Worm (Caenorhabditis elegans) whole organism, L4 larva: ENCODE measurements around the gene C49H3.4.

Experiments used
- T26A8.4 ChIP-seq: fragments of 200-800 bp; sonication (Bioruptor generic); IDR thresholded peaks from 2 replicates; pipeline ENCODE4 v1.3.6; 2022; ENCODE audit warnings: missing genetic modification characterization, missing compliant biosample characterization
- arid-1 ChIP-seq: fragments of 200-800 bp; sonication (Bioruptor generic); conservative IDR thresholded peaks from 2 replicates; pipeline ENCODE4 v1.3.6; 2022; ENCODE audit warnings: missing genetic modification reagents, missing genetic modification characterization, missing compliant biosample characterization
- cey-2 ChIP-seq: sonication (generic microtip); optimal IDR thresholded peaks from 3 replicates; lab custom pipeline; 2017; ENCODE audit warnings: missing genetic modification characterization, mild to moderate bottlenecking, missing compliant biosample characterization, antibody characterized with exemption, borderline replicate concordance; ENCODE audit not compliant: insufficient read depth
- ctbp-1 ChIP-seq: fragments of 200-800 bp; sonication (Bioruptor generic); IDR thresholded peaks from 2 replicates; pipeline ENCODE4 v1.3.6; 2022; ENCODE audit warnings: missing genetic modification reagents, missing genetic modification characterization, missing compliant biosample characterization
- daf-12 ChIP-seq: fragments of 150-350 bp; optimal IDR thresholded peaks from 2 replicates; lab custom pipeline; 2014; ENCODE audit warnings: missing biosample characterization, missing genetic modification reagents, missing genetic modification characterization
- daf-16 ChIP-seq, 3 experiments: sonication (generic microtip); optimal IDR thresholded peaks; 2 replicates each; lab custom pipeline; 2016 to 2017; ENCODE audit warnings: missing genetic modification characterization in 3 of 3, missing genetic modification reagents in 3 of 3, mild to moderate bottlenecking in 2 of 3, missing compliant biosample characterization in 2 of 3, missing biosample characterization in 1 of 3, moderate library complexity in 1 of 3
- dmd-6 ChIP-seq: fragments of 200-800 bp; sonication (Bioruptor generic); IDR thresholded peaks from 2 replicates; pipeline ENCODE4 v1.3.6; 2022; ENCODE audit warnings: missing genetic modification reagents, missing genetic modification characterization, missing compliant biosample characterization
- dmd-9 ChIP-seq: fragments of 200-800 bp; sonication (Bioruptor generic); IDR thresholded peaks from 2 replicates; pipeline ENCODE4 v1.3.6; 2022; ENCODE audit warnings: missing genetic modification reagents, missing genetic modification characterization, missing compliant biosample characterization
- dve-1 ChIP-seq: sonication (generic microtip); optimal IDR thresholded peaks from 2 replicates; lab custom pipeline; 2017; ENCODE audit warnings: antibody characterized with exemption, mild to moderate bottlenecking, missing genetic modification characterization, missing compliant biosample characterization; ENCODE audit not compliant: insufficient read depth
- hif-1 ChIP-seq, 2 experiments: sonication (generic microtip); optimal IDR thresholded peaks; 2 replicates each; lab custom pipeline; 2016 to 2017; ENCODE audit warnings: missing compliant biosample characterization in 2 of 2, missing genetic modification characterization in 2 of 2, missing genetic modification reagents in 2 of 2, missing genotype in 2 of 2, mild to moderate bottlenecking in 1 of 2
- hlh-11 ChIP-seq: fragments of 200-800 bp; sonication (Bioruptor generic); optimal IDR thresholded peaks from 2 replicates; lab custom pipeline; 2018; ENCODE audit warnings: mild to moderate bottlenecking, missing genetic modification characterization, missing compliant biosample characterization
- hlh-30 ChIP-seq: sonication (generic microtip); optimal IDR thresholded peaks from 2 replicates; lab custom pipeline; 2017; ENCODE audit warnings: antibody characterized with exemption, mild to moderate bottlenecking, missing genetic modification characterization, missing compliant biosample characterization; ENCODE audit not compliant: insufficient read depth
- hmg-1.1 ChIP-seq: fragments of 200-800 bp; sonication (Bioruptor generic); IDR thresholded peaks from 2 replicates; pipeline ENCODE4 v1.3.6; 2022; ENCODE audit warnings: missing genetic modification reagents, missing genetic modification characterization, missing compliant biosample characterization
- lin-15B ChIP-seq: fragments of 150-350 bp; sonication (generic microtip); optimal IDR thresholded peaks from 3 replicates; lab custom pipeline; 2014; ENCODE audit warnings: missing biosample characterization, missing genetic modification characterization
- lin-38 ChIP-seq: fragments of 200-800 bp; sonication (Bioruptor generic); IDR thresholded peaks from 2 replicates; pipeline ENCODE4 v1.3.6; 2022; ENCODE audit warnings: missing genetic modification reagents, missing genetic modification characterization, missing compliant biosample characterization
- lir-3 ChIP-seq: sonication (generic microtip); optimal IDR thresholded peaks from 2 replicates; lab custom pipeline; 2016; ENCODE audit warnings: mild to moderate bottlenecking, missing genetic modification characterization, missing compliant biosample characterization
- lsy-2 ChIP-seq, 2 experiments: fragments of 150-350 bp in 1 of 2; sonication (generic microtip) in 1 of 2; optimal IDR thresholded peaks; 2 replicates each; lab custom pipeline; 2014 to 2017; ENCODE audit warnings: missing biosample characterization in 2 of 2, missing genetic modification characterization in 2 of 2
- mdl-1 ChIP-seq, 2 experiments: fragments of 150-350 bp in 1 of 2; sonication (generic microtip) in 1 of 2; optimal IDR thresholded peaks; 2 replicates each; lab custom pipeline; 2014 to 2017; ENCODE audit warnings: missing biosample characterization in 2 of 2, missing genetic modification characterization in 2 of 2
- mep-1 ChIP-seq: fragments of 150-350 bp; sonication (generic microtip); optimal IDR thresholded peaks from 3 replicates; lab custom pipeline; 2014; ENCODE audit warnings: missing biosample characterization, missing genetic modification characterization
- mes-2 ChIP-seq: sonication (generic microtip); optimal IDR thresholded peaks from 2 replicates; lab custom pipeline; 2016; ENCODE audit warnings: missing genotype, mild to moderate bottlenecking, missing genetic modification characterization, missing compliant biosample characterization; ENCODE audit not compliant: poor library complexity, severe bottlenecking
- mxl-3 ChIP-seq: fragments of 200-800 bp; sonication (Bioruptor generic); optimal IDR thresholded peaks from 2 replicates; lab custom pipeline; 2018; ENCODE audit warnings: mild to moderate bottlenecking, missing genetic modification characterization, missing compliant biosample characterization
- nhr-28 ChIP-seq: fragments of 150-350 bp; optimal IDR thresholded peaks from 2 replicates; lab custom pipeline; 2014; ENCODE audit warnings: missing biosample characterization, missing genetic modification characterization
- nhr-41 ChIP-seq: fragments of 200-800 bp; sonication (Bioruptor generic); IDR thresholded peaks from 2 replicates; pipeline ENCODE4 v1.3.6; 2022; ENCODE audit warnings: missing genetic modification reagents, missing genetic modification characterization, missing compliant biosample characterization
- nhr-6 ChIP-seq: fragments of 150-350 bp; optimal IDR thresholded peaks from 2 replicates; lab custom pipeline; 2014; ENCODE audit warnings: missing biosample characterization, missing genetic modification characterization
- nhr-77 ChIP-seq: fragments of 150-350 bp; optimal IDR thresholded peaks from 2 replicates; lab custom pipeline; 2014; ENCODE audit warnings: missing biosample characterization, missing genetic modification characterization
- rbr-2 ChIP-seq: sonication (generic microtip); optimal IDR thresholded peaks from 2 replicates; lab custom pipeline; 2016; ENCODE audit warnings: missing genotype, missing genetic modification characterization, missing compliant biosample characterization
- saeg-2 ChIP-seq: fragments of 200-800 bp; sonication (Bioruptor generic); IDR thresholded peaks from 2 replicates; pipeline ENCODE4 v1.3.6; 2022; ENCODE audit warnings: missing genetic modification reagents, missing genetic modification characterization, missing compliant biosample characterization
- spr-1 ChIP-seq: sonication (generic microtip); optimal IDR thresholded peaks from 2 replicates; lab custom pipeline; 2016; ENCODE audit warnings: mild to moderate bottlenecking, missing genetic modification characterization, missing compliant biosample characterization
- tra-1 ChIP-seq: fragments of 200-800 bp; sonication (Bioruptor generic); IDR thresholded peaks from 2 replicates; pipeline ENCODE4 v1.3.6; 2022; ENCODE audit warnings: missing genetic modification reagents, missing genetic modification characterization, missing compliant biosample characterization
- unc-39 ChIP-seq: sonication (generic microtip); optimal IDR thresholded peaks from 2 replicates; lab custom pipeline; 2017; ENCODE audit warnings: missing biosample characterization, missing genetic modification characterization
- unc-62 ChIP-seq, 3 experiments: fragments of 150-350 bp in 1 of 3; sonication (generic microtip); optimal IDR thresholded peaks in 2 of 3; peaks in 1 of 3; 1 replicate in 1 of 3; 2 replicates in 2 of 3; lab custom pipeline; 2014 to 2017; ENCODE audit warnings: missing biosample characterization in 3 of 3, missing genetic modification characterization in 3 of 3, missing genetic modification reagents in 3 of 3, missing genotype in 1 of 3
- vab-7 ChIP-seq: fragments of 200-800 bp; sonication (Bioruptor generic); IDR thresholded peaks from 2 replicates; pipeline ENCODE4 v1.3.6; 2022; ENCODE audit warnings: missing genetic modification reagents, missing genetic modification characterization, missing compliant biosample characterization
- zip-11 ChIP-seq: fragments of 200-800 bp; sonication (Bioruptor generic); IDR thresholded peaks from 2 replicates; pipeline ENCODE4 v1.3.6; 2022; ENCODE audit warnings: missing genetic modification characterization, missing compliant biosample characterization

Gene C49H3.4

ce11 chrIV:7909455-7910141 is 5.5 kb upstream of the C49H3.4 start (continued):
- TF ChIP-seq unc-39 = no peak
- peak; percentile 64 for TF ChIP-seq hlh-30 (tag; lab: Kevin White, UChicago)
- no peak for TF ChIP-seq lin-15B (tag; lab: Kevin White, UChicago)
- no peak for TF ChIP-seq ctbp-1 (GFP tag; lab: Robert Waterston, UW)
- peak; percentile 16; the same call in 1 of the 2 replicates for TF ChIP-seq lin-38
- TF ChIP-seq saeg-2 (GFP tag; lab: Robert Waterston, UW) = no peak
- 0 out of 2 replicates have a peak, but pooled peaks have one; percentile 14 for TF ChIP-seq vab-7 (GFP tag; lab: Robert Waterston, UW)
- TF ChIP-seq dmd-9 (GFP tag; lab: Robert Waterston, UW) = no peak
- no peak for TF ChIP-seq cey-2 (tag; lab: Kevin White, UChicago)
- no peak for TF ChIP-seq tra-1 (GFP tag; lab: Robert Waterston, UW)
- no peak for TF ChIP-seq lir-3 (tag; lab: Kevin White, UChicago)
- no peak for TF ChIP-seq nhr-28 (tag; lab: Kevin White, UChicago)
- no peak for TF ChIP-seq daf-12 (tag; lab: Kevin White, UChicago)
- peak; percentile 21 for TF ChIP-seq rbr-2 (tag; lab: Kevin White, UChicago)
- no peak for TF ChIP-seq dmd-6
- TF ChIP-seq hif-1 (tag; optimal IDR thresholded peaks at IDR 0.05; lab: Kevin White, UChicago) = no peak
- TF ChIP-seq nhr-6 (tag; lab: Kevin White, UChicago) = no peak
- peak; percentile 45 for TF ChIP-seq mes-2 (tag; lab: Kevin White, UChicago)

ce11 chrIV:7910197-7910735 is 4.8 kb upstream of the C49H3.4 start, which contains the start of the genes npp-27 and ntl-4:
Gene npp-27 (minus strand): TSS chrIV:7910247.
Gene ntl-4 (plus strand): TSS chrIV:7910575.
- TF ChIP-seq arid-1 (no peak), mxl-3 (GFP tag; lab: Kevin White, UChicago) (peak; percentile 40), dmd-6 (0 out of 2 replicates have a peak, but pooled peaks have one; percentile 5), hlh-11 (tag; lab: Kevin White, UChicago) (peak; percentile 18), unc-62 (GFP tag; optimal IDR thresholded peaks at IDR 0.05 in 1 of 2; lab: Kevin White, UChicago) (no peak), unc-62 (tag; optimal IDR thresholded peaks at IDR 0.05; lab: Kevin White, UChicago) (no peak), daf-16 (GFP tag; optimal IDR thresholded peaks at IDR 0.05; lab: Kevin White, UChicago) (no peak), daf-16 (tag; optimal IDR thresholded peaks at IDR 0.05; lab: Kevin White, UChicago) (peak; percentile 42), spr-1 (tag; lab: Kevin White, UChicago) (no peak), rbr-2 (tag; lab: Kevin White, UChicago) (no peak), mdl-1 (tag; optimal IDR thresholded peaks at IDR 0.05; lab: Kevin White, UChicago) (peak in 1 of 2 experiments; percentile 6), mes-2 (tag; lab: Kevin White, UChicago) (peak; percentile 8), hlh-30 (tag; lab: Kevin White, UChicago) (peak; percentile 75), mep-1 (tag; lab: Kevin White, UChicago) (peak; percentile 4), nhr-41 (GFP tag; lab: Robert Waterston, UW) (no peak), T26A8.4 (GFP tag; lab: Robert Waterston, UW) (peak; percentile 11; the same call in 1 of the 2 replicates), hmg-1.1 (0 out of 2 replicates have a peak, but pooled peaks have one; percentile 27), nhr-77 (tag; lab: Kevin White, UChicago) (no peak), ctbp-1 (GFP tag; lab: Robert Waterston, UW) (0 out of 2 replicates have a peak, but pooled peaks have one; percentile 43), zip-11 (GFP tag; lab: Robert Waterston, UW) (no peak), dve-1 (peak; percentile 3), lsy-2 (tag; optimal IDR thresholded peaks at IDR 0.05; lab: Kevin White, UChicago) (peak in 1 of 2 experiments; percentile 60), unc-39 (no peak), hif-1 (tag; optimal IDR thresholded peaks at IDR 0.05; lab: Kevin White, UChicago) (peak in 1 of 2 experiments; percentile 15)
- TF ChIP-seq, all 104 proteins: peak for 14
